Fruit fly (Drosophila melanogaster) whole organism, embryonic: ENCODE data around the gene CG13097.

Source experiments
- Aef1 ChIP-seq: fragments of 200-800 bp; sonication (Bioruptor generic); IDR thresholded peaks from 3 replicates; pipeline ENCODE4 v1.3.6; 2022; ENCODE audit warnings: missing biosample characterization, missing genetic modification characterization
- Antp ChIP-seq: fragments of 200-800 bp; sonication (Bioruptor generic); optimal IDR thresholded peaks from 3 replicates; lab custom pipeline; 2016; ENCODE audit warnings: missing biosample characterization, missing genetic modification characterization
- Awh ChIP-seq: fragments of 200-800 bp; sonication (Bioruptor generic); IDR thresholded peaks from 2 replicates; pipeline ENCODE4, ENCODE4 v1.3.6; 2022; ENCODE audit warnings: missing biosample characterization, missing genetic modification characterization
- CG11247 ChIP-seq: fragments of 200-800 bp; sonication (Bioruptor generic); IDR thresholded peaks from 2 replicates; pipeline ENCODE4 v1.3.6; 2022; ENCODE audit warnings: missing biosample characterization, missing genetic modification characterization
- CG15696 ChIP-seq: fragments of 200-800 bp; sonication (Bioruptor generic); optimal IDR thresholded peaks from 2 replicates; lab custom pipeline; 2019; ENCODE audit warnings: missing biosample characterization, mild to moderate bottlenecking, missing genetic modification characterization, moderate library complexity
- CG16815 ChIP-seq: fragments of 200-800 bp; sonication (Bioruptor generic); optimal IDR thresholded peaks from 3 replicates; lab custom pipeline; 2017; ENCODE audit warnings: missing biosample characterization, mild to moderate bottlenecking, missing genetic modification characterization
- CG16863 ChIP-seq: fragments of 200-800 bp; sonication (Bioruptor generic); optimal IDR thresholded peaks from 3 replicates; lab custom pipeline; 2016; ENCODE audit warnings: missing biosample characterization, missing genetic modification characterization
- CG17829 ChIP-seq: fragments of 200-800 bp; optimal IDR thresholded peaks from 2 replicates; lab custom pipeline; 2019; ENCODE audit warnings: missing biosample characterization, mild to moderate bottlenecking, missing genetic modification characterization, moderate library complexity
- CG18262 ChIP-seq: fragments of 200-800 bp; optimal IDR thresholded peaks from 3 replicates; lab custom pipeline; 2019; ENCODE audit warnings: missing biosample characterization, mild to moderate bottlenecking, missing genetic modification characterization, moderate library complexity
- CG2199 ChIP-seq: fragments of 200-800 bp; sonication (Bioruptor generic); IDR thresholded peaks from 3 replicates; pipeline ENCODE4 v1.3.6; 2022; ENCODE audit warnings: missing biosample characterization, missing genetic modification characterization
- CG2678 ChIP-seq: fragments of 200-800 bp; sonication (Bioruptor generic); optimal IDR thresholded peaks from 3 replicates; lab custom pipeline; 2019; ENCODE audit warnings: missing biosample characterization, mild to moderate bottlenecking, missing genetic modification characterization, moderate library complexity
- CG32532 ChIP-seq: fragments of 200-800 bp; sonication (Bioruptor generic); IDR thresholded peaks from 2 replicates; pipeline ENCODE4 v1.3.6; 2022; ENCODE audit warnings: missing biosample characterization, missing genetic modification characterization
- CG4424 ChIP-seq: fragments of 200-800 bp; sonication (Bioruptor generic); optimal IDR thresholded peaks from 3 replicates; lab custom pipeline; 2016; ENCODE audit warnings: missing biosample characterization, missing genetic modification characterization
- CG6689 ChIP-seq: fragments of 200-800 bp; sonication (Bioruptor generic); IDR thresholded peaks from 2 replicates; pipeline ENCODE4 v1.3.6; 2022; ENCODE audit warnings: missing biosample characterization, missing genetic modification characterization
- CG8281 ChIP-seq: fragments of 200-800 bp; sonication (Bioruptor generic); optimal IDR thresholded peaks from 2 replicates; lab custom pipeline; 2018; ENCODE audit warnings: missing biosample characterization, mild to moderate bottlenecking, missing genetic modification characterization, moderate library complexity
- D19B ChIP-seq: fragments of 200-800 bp; sonication (Bioruptor generic); optimal IDR thresholded peaks from 2 replicates; lab custom pipeline; 2017; ENCODE audit warnings: missing biosample characterization, mild to moderate bottlenecking, missing genetic modification characterization
- Dip3 ChIP-seq: fragments of 200-800 bp; sonication (Bioruptor generic); optimal IDR thresholded peaks from 3 replicates; lab custom pipeline; 2016; ENCODE audit warnings: missing biosample characterization, missing genetic modification characterization
- ERR ChIP-seq: fragments of 200-800 bp; sonication (Bioruptor generic); optimal IDR thresholded peaks from 2 replicates; lab custom pipeline; 2016; ENCODE audit warnings: missing biosample characterization, missing genetic modification characterization
- Hand ChIP-seq: fragments of 200-800 bp; sonication (Bioruptor generic); optimal IDR thresholded peaks from 2 replicates; lab custom pipeline; 2017; ENCODE audit warnings: mild to moderate bottlenecking, missing biosample characterization, missing genetic modification reagents, missing genetic modification characterization
- NFAT ChIP-seq: fragments of 200-800 bp; sonication (Bioruptor generic); IDR thresholded peaks from 2 replicates; pipeline ENCODE4 v1.3.6; 2022; ENCODE audit warnings: missing biosample characterization, missing genetic modification characterization
- Opbp ChIP-seq: fragments of 200-800 bp; sonication (Bioruptor generic); IDR thresholded peaks from 3 replicates; pipeline ENCODE4 v1.3.6; 2022; ENCODE audit warnings: missing biosample characterization, missing genetic modification characterization; ENCODE audit not compliant: partially characterized antibody
- Ptx1 ChIP-seq: fragments of 200-800 bp; sonication (Bioruptor generic); IDR thresholded peaks from 2 replicates; pipeline ENCODE4 v1.3.6; 2022; ENCODE audit warnings: missing biosample characterization, missing genetic modification characterization
- Sox102F ChIP-seq: fragments of 200-800 bp; sonication (Bioruptor generic); optimal IDR thresholded peaks from 2 replicates; lab custom pipeline; 2018; ENCODE audit warnings: missing biosample characterization, mild to moderate bottlenecking, missing genetic modification characterization, moderate library complexity
- Spps ChIP-seq: fragments of 200-800 bp; sonication (Bioruptor generic); optimal IDR thresholded peaks from 2 replicates; lab custom pipeline; 2018; ENCODE audit warnings: missing biosample characterization, mild to moderate bottlenecking, missing genetic modification characterization
- Xbp1 ChIP-seq: fragments of 200-800 bp; sonication (Bioruptor generic); optimal IDR thresholded peaks from 3 replicates; lab custom pipeline; 2016; ENCODE audit warnings: missing biosample characterization, mild to moderate bottlenecking, missing genetic modification characterization
- bcd ChIP-seq: fragments of 200-800 bp; sonication (Bioruptor generic); optimal IDR thresholded peaks from 2 replicates; lab custom pipeline; 2017; ENCODE audit warnings: missing biosample characterization, mild to moderate bottlenecking, missing genetic modification characterization
- cas ChIP-seq: fragments of 200-800 bp; sonication (Bioruptor generic); IDR thresholded peaks from 2 replicates; pipeline ENCODE4 v1.3.6; 2022; ENCODE audit warnings: missing biosample characterization, missing genetic modification characterization
- ci ChIP-seq: fragments of 200-800 bp; sonication (Bioruptor generic); IDR thresholded peaks from 3 replicates; pipeline ENCODE4 v1.3.6; 2022; ENCODE audit warnings: missing biosample characterization, missing genetic modification characterization
- danr ChIP-seq: fragments of 200-800 bp; sonication (Bioruptor generic); IDR thresholded peaks from 2 replicates; pipeline ENCODE4 v1.3.6; 2022; ENCODE audit warnings: missing biosample characterization, missing genetic modification characterization
- dimm ChIP-seq: fragments of 200-800 bp; sonication (Bioruptor generic); IDR thresholded peaks from 2 replicates; pipeline ENCODE4 v1.3.6; 2022; ENCODE audit warnings: missing biosample characterization, missing genetic modification characterization
- dmrt11E ChIP-seq: fragments of 200-800 bp; sonication (Bioruptor generic); optimal IDR thresholded peaks from 3 replicates; lab custom pipeline; 2018; ENCODE audit warnings: missing biosample characterization, mild to moderate bottlenecking, missing genetic modification characterization, moderate library complexity
- dmrt99B ChIP-seq: fragments of 200-800 bp; sonication (Bioruptor generic); optimal IDR thresholded peaks from 2 replicates; lab custom pipeline; 2018; ENCODE audit warnings: missing biosample characterization, mild to moderate bottlenecking, missing genetic modification characterization, moderate library complexity
- eyg ChIP-seq: fragments of 200-800 bp; sonication (Bioruptor generic); optimal IDR thresholded peaks from 3 replicates; lab custom pipeline; 2016; ENCODE audit warnings: missing biosample characterization, missing genetic modification characterization
- fd64A ChIP-seq: fragments of 200-800 bp; sonication (Bioruptor generic); optimal IDR thresholded peaks from 3 replicates; lab custom pipeline; 2018; ENCODE audit warnings: missing biosample characterization, mild to moderate bottlenecking, missing genetic modification characterization
- fru ChIP-seq: fragments of >200 bp; optimal IDR thresholded peaks from 2 replicates; lab custom pipeline; 2017
- gsb ChIP-seq: fragments of 200-800 bp; sonication (Bioruptor generic); IDR thresholded peaks from 2 replicates; pipeline ENCODE4 v1.3.6; 2022; ENCODE audit warnings: missing biosample characterization, missing genetic modification characterization
- gsb-n ChIP-seq: fragments of 200-800 bp; sonication (Bioruptor generic); optimal IDR thresholded peaks from 3 replicates; lab custom pipeline; 2018; ENCODE audit warnings: missing biosample characterization, mild to moderate bottlenecking, missing genetic modification characterization
- ham ChIP-seq: fragments of 200-800 bp; sonication (Bioruptor generic); IDR thresholded peaks from 2 replicates; pipeline ENCODE4 v1.3.6; 2022; ENCODE audit warnings: missing biosample characterization, missing genetic modification characterization
- hbn ChIP-seq: fragments of 200-800 bp; sonication (Bioruptor generic); IDR thresholded peaks from 2 replicates; pipeline ENCODE4 v1.3.6; 2022; ENCODE audit warnings: missing biosample characterization, missing genetic modification characterization; ENCODE audit not compliant: partially characterized antibody
- kah ChIP-seq: fragments of 200-800 bp; sonication (Bioruptor generic); optimal IDR thresholded peaks from 2 replicates; lab custom pipeline; 2018; ENCODE audit warnings: missing biosample characterization, mild to moderate bottlenecking, missing genetic modification characterization
- klu ChIP-seq: fragments of 200-800 bp; sonication (Bioruptor generic); IDR thresholded peaks from 2 replicates; pipeline ENCODE4 v1.3.6; 2022; ENCODE audit warnings: missing biosample characterization, missing genetic modification characterization
- luna ChIP-seq: fragments of 200-800 bp; sonication (Bioruptor generic); optimal IDR thresholded peaks from 2 replicates; lab custom pipeline; 2016; ENCODE audit warnings: missing biosample characterization, missing genetic modification characterization
- mld ChIP-seq: fragments of 200-800 bp; sonication (Bioruptor generic); IDR thresholded peaks from 3 replicates; pipeline ENCODE4 v1.3.6; 2022; ENCODE audit warnings: missing biosample characterization, missing genetic modification characterization; ENCODE audit not compliant: partially characterized antibody
- nmo ChIP-seq: fragments of 200-800 bp; sonication (Bioruptor generic); optimal IDR thresholded peaks from 2 replicates; lab custom pipeline; 2018; ENCODE audit warnings: missing biosample characterization, mild to moderate bottlenecking, missing genetic modification characterization, moderate library complexity
- oc ChIP-seq: fragments of 200-800 bp; sonication (Bioruptor generic); optimal IDR thresholded peaks from 2 replicates; lab custom pipeline; 2018; ENCODE audit warnings: missing biosample characterization, mild to moderate bottlenecking, missing genetic modification characterization, moderate library complexity
- otp ChIP-seq: fragments of 200-800 bp; sonication (Bioruptor generic); IDR thresholded peaks from 3 replicates; pipeline ENCODE4, ENCODE4 v1.3.6; 2022; ENCODE audit warnings: missing biosample characterization, missing genetic modification characterization
- ro ChIP-seq: fragments of 200-800 bp; sonication (Bioruptor generic); IDR thresholded peaks from 2 replicates; pipeline ENCODE4 v1.3.6; 2022; ENCODE audit warnings: missing biosample characterization, missing genetic modification characterization
- salm ChIP-seq: fragments of 200-800 bp; sonication (Bioruptor generic); optimal IDR thresholded peaks from 2 replicates; lab custom pipeline; 2018; ENCODE audit warnings: missing biosample characterization, mild to moderate bottlenecking, missing genetic modification characterization
- sc ChIP-seq, 3 experiments: fragments of >200 bp in 2 of 3; fragments of 200-800 bp in 1 of 3; sonication (Bioruptor generic) in 1 of 3; optimal IDR thresholded peaks; 2 replicates in 2 of 3; 3 replicates in 1 of 3; lab custom pipeline; 2017; ENCODE audit warnings: mild to moderate bottlenecking in 1 of 3, missing biosample characterization in 1 of 3, missing genetic modification characterization in 1 of 3, missing genetic modification reagents in 1 of 3
- sug ChIP-seq: fragments of 200-800 bp; optimal IDR thresholded peaks from 2 replicates; lab custom pipeline; 2019; ENCODE audit warnings: missing biosample characterization, mild to moderate bottlenecking, missing genetic modification characterization, moderate library complexity
- trh ChIP-seq: fragments of 200-800 bp; sonication (Bioruptor generic); optimal IDR thresholded peaks from 2 replicates; lab custom pipeline; 2016; ENCODE audit warnings: missing biosample characterization, missing genetic modification characterization
- unpg ChIP-seq: fragments of 200-800 bp; sonication (Bioruptor generic); optimal IDR thresholded peaks from 3 replicates; lab custom pipeline; 2018; ENCODE audit warnings: missing biosample characterization, mild to moderate bottlenecking, missing genetic modification characterization, moderate library complexity

CG13097 gene

dm6 chr2L:8471667-8472066 is 43.0 kb downstream of the CG13097 start (continued):
- TF ChIP-seq CG16863 (GFP tag; lab: Kevin White, UChicago), result no peak
- TF ChIP-seq ERR, result no peak
- no peak for TF ChIP-seq cas (GFP tag; lab: Robert Waterston, UW)
- TF ChIP-seq trh (GFP tag; lab: Kevin White, UChicago), result no peak
- TF ChIP-seq sc (optimal IDR thresholded peaks at IDR 0.05; lab: Kevin White, UChicago), result no peak
- peak; percentile 27 for TF ChIP-seq sc (GFP tag; optimal IDR thresholded peaks at IDR 0.05; lab: Kevin White, UChicago)
- TF ChIP-seq Ptx1 (GFP tag; lab: Robert Waterston, UW), result peak; percentile 32; the same call in 1 of the 2 replicates
- TF ChIP-seq gsb-n, result peak; percentile 50
- TF ChIP-seq D19B (GFP tag; lab: Kevin White, UChicago), result no peak
- peak; percentile 44 for TF ChIP-seq dmrt99B (tag; lab: Kevin White, UChicago)
- TF ChIP-seq CG4424, result peak; percentile 44
- TF ChIP-seq nmo (GFP tag; lab: Kevin White, UChicago), result peak; percentile 74
- peak; percentile 72 for TF ChIP-seq CG18262 (tag; lab: Kevin White, UChicago)
- peak; percentile 36 for TF ChIP-seq Sox102F
- no peak for TF ChIP-seq hbn (GFP tag; lab: Robert Waterston, UW)
- no peak for TF ChIP-seq Aef1
- TF ChIP-seq fd64A (GFP tag; lab: Kevin White, UChicago), result no peak
- no peak for TF ChIP-seq eyg (GFP tag; lab: Kevin White, UChicago)
- TF ChIP-seq ci (GFP tag; lab: Robert Waterston, UW), result no peak
- TF ChIP-seq gsb (GFP tag; lab: Robert Waterston, UW), result no peak
- TF ChIP-seq salm, result no peak
- TF ChIP-seq CG17829 (tag; lab: Kevin White, UChicago), result peak; percentile 64
- TF ChIP-seq CG15696, result peak; percentile 57
- no peak for TF ChIP-seq kah (GFP tag; lab: Kevin White, UChicago)
- TF ChIP-seq sug (tag; lab: Kevin White, UChicago), result no peak
- no peak for TF ChIP-seq Antp (GFP tag; lab: Kevin White, UChicago)
- TF ChIP-seq bcd (GFP tag; lab: Kevin White, UChicago), result no peak
- no peak for TF ChIP-seq CG32532 (GFP tag; lab: Robert Waterston, UW)
- no peak for TF ChIP-seq ham (GFP tag; lab: Robert Waterston, UW)
- no peak for TF ChIP-seq klu (GFP tag; lab: Robert Waterston, UW)
- peak; percentile 42 for TF ChIP-seq CG2678 (tag; lab: Kevin White, UChicago)
- no peak for TF ChIP-seq Hand
- no peak for TF ChIP-seq Dip3 (GFP tag; lab: Kevin White, UChicago)
- TF ChIP-seq danr (GFP tag; lab: Robert Waterston, UW), result no peak
- TF ChIP-seq otp (GFP tag; lab: Robert Waterston, UW), result no peak
- TF ChIP-seq CG8281 (tag; lab: Kevin White, UChicago), result no peak
- TF ChIP-seq Opbp, result no peak
- no peak for TF ChIP-seq fru (lab: Kevin White, UChicago)
- TF ChIP-seq Xbp1 (GFP tag; lab: Kevin White, UChicago), result peak; percentile 17
- no peak for TF ChIP-seq mld
- TF ChIP-seq unpg, result peak; percentile 32
- TF ChIP-seq CG16815 (GFP tag; lab: Kevin White, UChicago), result peak; percentile 32
- TF ChIP-seq Spps (tag; lab: Kevin White, UChicago), result peak; percentile 38
- TF ChIP-seq dimm (GFP tag; lab: Robert Waterston, UW), result no peak
- no peak for TF ChIP-seq NFAT (GFP tag; lab: Robert Waterston, UW)
- 0 out of 2 replicates have a peak, but pooled peaks have one; percentile 15 for TF ChIP-seq Awh (GFP tag; lab: Robert Waterston, UW)
- no peak for TF ChIP-seq CG11247
- TF ChIP-seq ro (GFP tag; lab: Robert Waterston, UW), result no peak
- TF ChIP-seq oc (tag; lab: Kevin White, UChicago), result no peak
- TF ChIP-seq CG2199 (GFP tag; lab: Robert Waterston, UW), result no peak
- TF ChIP-seq dmrt11E (tag; lab: Kevin White, UChicago), result peak; percentile 76
- peak; percentile 62 for TF ChIP-seq CG6689 (GFP tag; lab: Robert Waterston, UW)
- TF ChIP-seq luna (GFP tag; lab: Kevin White, UChicago), result no peak
